Fruit fly (Drosophila melanogaster): Measurements from ENCODE around the gene temp.

- TF ChIP-seq rgr (GFP tag; optimal IDR thresholded peaks at IDR 0.05) (no peak), Abd-B (GFP tag; optimal IDR thresholded peaks at IDR 0.05) (no peak), fru (GFP tag; optimal IDR thresholded peaks at IDR 0.05) (no peak), woc (GFP tag; optimal IDR thresholded peaks at IDR 0.05) (no peak), Rel (GFP tag; optimal IDR thresholded peaks at IDR 0.05) (no peak), Rel (tag; optimal IDR thresholded peaks at IDR 0.05) (no peak), psq (GFP tag; optimal IDR thresholded peaks at IDR 0.05) (no peak), dl (GFP tag; optimal IDR thresholded peaks at IDR 0.05; ENCODE audit: insufficient read depth in 1 of 2, partially characterized antibody in 2 of 2) (no peak), pan (optimal IDR thresholded peaks at IDR 0.05) (no peak), usp (GFP tag; optimal IDR thresholded peaks at IDR 0.05) (no peak), lola (GFP tag; optimal IDR thresholded peaks at IDR 0.05) (no peak), Sp1 (GFP tag; optimal IDR thresholded peaks at IDR 0.05) (no peak)
Measured at dm6 chrX:2306760-2307159, 44.4 kb upstream of the temp start.

All from whole organism, wandering third instar larva.